Fruit fly (Drosophila melanogaster) whole organism, embryonic: ENCODE measurements around the gene CG2124.

Experiments
- Adf1 ChIP-seq: fragments of 200-800 bp; sonication (Bioruptor generic); IDR thresholded peaks from 2 replicates; pipeline ENCODE4 v1.3.6; 2022; ENCODE audit warnings: missing biosample characterization, missing genetic modification characterization
- Aef1 ChIP-seq: fragments of 200-800 bp; sonication (Bioruptor generic); IDR thresholded peaks from 3 replicates; pipeline ENCODE4 v1.3.6; 2022; ENCODE audit warnings: missing biosample characterization, missing genetic modification characterization
- Atf-2 ChIP-seq: fragments of 200-800 bp; sonication (Bioruptor generic); optimal IDR thresholded peaks from 2 replicates; lab custom pipeline; 2016; ENCODE audit warnings: missing biosample characterization, missing genetic modification characterization
- Bdp1 ChIP-seq: fragments of 200-800 bp; sonication (Bioruptor generic); optimal IDR thresholded peaks from 3 replicates; lab custom pipeline; 2016; ENCODE audit warnings: missing biosample characterization, missing genetic modification characterization
- CG11085 ChIP-seq: fragments of 200-800 bp; sonication (Bioruptor generic); IDR thresholded peaks from 2 replicates; pipeline ENCODE4 v1.3.6; 2022; ENCODE audit warnings: missing biosample characterization, missing genetic modification characterization
- CG11456 ChIP-seq: fragments of 200-800 bp; sonication (Bioruptor generic); IDR thresholded peaks from 3 replicates; pipeline ENCODE4 v1.3.6; 2022; ENCODE audit warnings: missing biosample characterization, missing genetic modification characterization
- CG1233 ChIP-seq: fragments of 200-800 bp; sonication (Bioruptor generic); optimal IDR thresholded peaks from 4 replicates; lab custom pipeline; 2018; ENCODE audit warnings: missing biosample characterization, mild to moderate bottlenecking, missing genetic modification characterization
- CG13123 ChIP-seq: fragments of 200-800 bp; sonication (Bioruptor generic); optimal IDR thresholded peaks from 2 replicates; lab custom pipeline; 2016; ENCODE audit warnings: missing biosample characterization, missing genetic modification characterization
- CG14050 ChIP-seq: fragments of 200-800 bp; sonication (Bioruptor generic); IDR thresholded peaks from 3 replicates; pipeline ENCODE4 v1.3.6; 2022; ENCODE audit warnings: missing biosample characterization, missing genetic modification characterization
- CG15011 ChIP-seq: fragments of 200-800 bp; sonication (Bioruptor generic); optimal IDR thresholded peaks from 3 replicates; lab custom pipeline; 2018; ENCODE audit warnings: missing biosample characterization, mild to moderate bottlenecking, missing genetic modification characterization
- CG1602 ChIP-seq: fragments of 200-800 bp; sonication (Bioruptor generic); optimal IDR thresholded peaks from 3 replicates; lab custom pipeline; 2016; ENCODE audit warnings: missing biosample characterization, missing genetic modification characterization
- CG17612 ChIP-seq: fragments of 200-800 bp; sonication (Bioruptor generic); IDR thresholded peaks from 2 replicates; pipeline ENCODE4 v1.3.6; 2022; ENCODE audit warnings: missing biosample characterization, missing genetic modification characterization
- CG2199 ChIP-seq: fragments of 200-800 bp; sonication (Bioruptor generic); IDR thresholded peaks from 3 replicates; pipeline ENCODE4 v1.3.6; 2022; ENCODE audit warnings: missing biosample characterization, missing genetic modification characterization
- CG2678 ChIP-seq: fragments of 200-800 bp; sonication (Bioruptor generic); optimal IDR thresholded peaks from 3 replicates; lab custom pipeline; 2019; ENCODE audit warnings: missing biosample characterization, mild to moderate bottlenecking, missing genetic modification characterization, moderate library complexity
- CG4282 ChIP-seq: fragments of 200-800 bp; sonication (Bioruptor generic); optimal IDR thresholded peaks from 2 replicates; lab custom pipeline; 2016; ENCODE audit warnings: missing biosample characterization, missing genetic modification characterization
- CG4854 ChIP-seq: fragments of 200-800 bp; sonication (Bioruptor generic); optimal IDR thresholded peaks from 2 replicates; lab custom pipeline; 2016; ENCODE audit warnings: missing biosample characterization, missing genetic modification characterization, inconsistent platforms
- CG7372 ChIP-seq: fragments of 200-800 bp; sonication (Bioruptor generic); IDR thresholded peaks from 2 replicates; pipeline ENCODE4 v1.3.6; 2022; ENCODE audit warnings: missing biosample characterization, missing genetic modification characterization
- CG9797 ChIP-seq: fragments of 200-800 bp; sonication (Bioruptor generic); optimal IDR thresholded peaks from 3 replicates; lab custom pipeline; 2018; ENCODE audit warnings: missing biosample characterization, mild to moderate bottlenecking, missing genetic modification characterization
- Dek ChIP-seq: fragments of 200-800 bp; sonication (Bioruptor generic); optimal IDR thresholded peaks from 3 replicates; lab custom pipeline; 2019; ENCODE audit warnings: missing biosample characterization, mild to moderate bottlenecking, missing genetic modification characterization, moderate library complexity
- Dp ChIP-seq: fragments of 200-800 bp; sonication (Bioruptor generic); optimal IDR thresholded peaks from 2 replicates; lab custom pipeline; 2018; ENCODE audit warnings: missing biosample characterization, mild to moderate bottlenecking, missing genetic modification characterization, moderate library complexity
- E2f2 ChIP-seq: fragments of 200-800 bp; sonication (Bioruptor generic); IDR thresholded peaks from 2 replicates; pipeline ENCODE4 v1.3.6; 2022; ENCODE audit warnings: missing biosample characterization, missing genetic modification characterization
- Elba2 ChIP-seq: fragments of 200-800 bp; sonication (Bioruptor generic); optimal IDR thresholded peaks from 3 replicates; lab custom pipeline; 2016; ENCODE audit warnings: missing biosample characterization, missing genetic modification characterization
- GATAe ChIP-seq: fragments of 200-800 bp; sonication (Bioruptor generic); conservative IDR thresholded peaks from 2 replicates; pipeline ENCODE4 v1.3.6; 2022; ENCODE audit warnings: missing biosample characterization, missing genetic modification characterization
- H2.0 ChIP-seq: fragments of 200-800 bp; sonication (Bioruptor generic); IDR thresholded peaks from 2 replicates; pipeline ENCODE4 v1.3.6; 2022; ENCODE audit warnings: missing biosample characterization, missing genetic modification characterization
- MESR4 ChIP-seq: fragments of 200-800 bp; sonication (Bioruptor generic); optimal IDR thresholded peaks from 2 replicates; lab custom pipeline; 2018; ENCODE audit warnings: missing biosample characterization, mild to moderate bottlenecking, missing genetic modification characterization, moderate library complexity
- NfI ChIP-seq: fragments of 200-800 bp; sonication (Bioruptor generic); optimal IDR thresholded peaks from 3 replicates; lab custom pipeline; 2018; ENCODE audit warnings: missing biosample characterization, mild to moderate bottlenecking, missing genetic modification characterization, moderate library complexity
- Oli ChIP-seq: fragments of 200-800 bp; sonication (Bioruptor generic); optimal IDR thresholded peaks from 2 replicates; lab custom pipeline; 2018; ENCODE audit warnings: missing biosample characterization, mild to moderate bottlenecking, missing genetic modification characterization, moderate library complexity
- Rx ChIP-seq: fragments of 200-800 bp; sonication (Bioruptor generic); IDR thresholded peaks from 2 replicates; pipeline ENCODE4 v1.3.6; 2022; ENCODE audit warnings: missing biosample characterization, missing genetic modification characterization
- Scr ChIP-seq: fragments of 200-800 bp; sonication (Bioruptor generic); IDR thresholded peaks from 2 replicates; pipeline ENCODE4 v1.3.6; 2022; ENCODE audit warnings: missing biosample characterization, missing genetic modification characterization; ENCODE audit not compliant: partially characterized antibody
- Xbp1 ChIP-seq: fragments of 200-800 bp; sonication (Bioruptor generic); optimal IDR thresholded peaks from 3 replicates; lab custom pipeline; 2016; ENCODE audit warnings: missing biosample characterization, mild to moderate bottlenecking, missing genetic modification characterization
- aop ChIP-seq: fragments of 200-800 bp; sonication (Bioruptor generic); IDR thresholded peaks from 2 replicates; pipeline ENCODE4 v1.3.6; 2022; ENCODE audit warnings: missing biosample characterization, missing genetic modification characterization
- bigmax ChIP-seq: fragments of 200-800 bp; sonication (Bioruptor generic); optimal IDR thresholded peaks from 2 replicates; lab custom pipeline; 2018; ENCODE audit warnings: missing biosample characterization, mild to moderate bottlenecking, missing genetic modification characterization
- crp ChIP-seq, 2 experiments: fragments of 200-800 bp; sonication (Bioruptor generic); optimal IDR thresholded peaks; 2 replicates in 1 of 2; 3 replicates in 1 of 2; lab custom pipeline; 2017; ENCODE audit warnings: missing biosample characterization in 2 of 2, missing genetic modification characterization in 2 of 2, mild to moderate bottlenecking in 1 of 2, moderate library complexity in 1 of 2
- en ChIP-seq: fragments of 200-800 bp; sonication (Bioruptor generic); optimal IDR thresholded peaks from 2 replicates; lab custom pipeline; 2016; ENCODE audit warnings: missing biosample characterization, missing genetic modification characterization
- gcm ChIP-seq: fragments of 200-800 bp; sonication (Bioruptor generic); optimal IDR thresholded peaks from 2 replicates; lab custom pipeline; 2019; ENCODE audit warnings: missing biosample characterization, mild to moderate bottlenecking, missing genetic modification characterization, moderate library complexity
- hkb ChIP-seq, 2 experiments: fragments of 200-800 bp in 1 of 2; fragments of >200 bp in 1 of 2; sonication (Bioruptor generic) in 1 of 2; IDR thresholded peaks in 1 of 2; optimal IDR thresholded peaks in 1 of 2; 2 replicates each; pipeline versions ENCODE4 v1.3.6 to Lab custom; 2017 to 2022; ENCODE audit warnings: missing biosample characterization in 1 of 2, missing genetic modification characterization in 1 of 2
- kah ChIP-seq: fragments of 200-800 bp; sonication (Bioruptor generic); optimal IDR thresholded peaks from 2 replicates; lab custom pipeline; 2018; ENCODE audit warnings: missing biosample characterization, mild to moderate bottlenecking, missing genetic modification characterization
- ken ChIP-seq: fragments of 200-800 bp; sonication (Bioruptor generic); IDR thresholded peaks from 3 replicates; pipeline ENCODE4 v1.3.6; 2022; ENCODE audit warnings: missing biosample characterization, missing genetic modification characterization
- lola ChIP-seq, 3 experiments: fragments of >200 bp in 2 of 3; fragments of 200-800 bp in 1 of 3; sonication (Bioruptor generic) in 1 of 3; optimal IDR thresholded peaks; 2 replicates each; lab custom pipeline; 2017 to 2019; ENCODE audit warnings: missing biosample characterization in 3 of 3, missing genetic modification characterization in 3 of 3, mild to moderate bottlenecking in 1 of 3, moderate library complexity in 1 of 3
- mam ChIP-seq: fragments of 200-800 bp; sonication (Bioruptor generic); optimal IDR thresholded peaks from 3 replicates; lab custom pipeline; 2016; ENCODE audit warnings: missing biosample characterization, missing genetic modification characterization
- nom ChIP-seq: fragments of 200-800 bp; sonication (Bioruptor generic); optimal IDR thresholded peaks from 2 replicates; lab custom pipeline; 2017; ENCODE audit warnings: missing biosample characterization, missing genetic modification characterization, mild to moderate bottlenecking, moderate library complexity, missing genetic modification reagents
- oc ChIP-seq: fragments of 200-800 bp; sonication (Bioruptor generic); optimal IDR thresholded peaks from 2 replicates; lab custom pipeline; 2018; ENCODE audit warnings: missing biosample characterization, mild to moderate bottlenecking, missing genetic modification characterization, moderate library complexity
- pita ChIP-seq: fragments of 200-800 bp; sonication (Bioruptor generic); optimal IDR thresholded peaks from 2 replicates; lab custom pipeline; 2017; ENCODE audit warnings: missing biosample characterization, mild to moderate bottlenecking, missing genetic modification characterization
- repo ChIP-seq: fragments of 200-800 bp; sonication (Bioruptor generic); optimal IDR thresholded peaks from 2 replicates; lab custom pipeline; 2016; ENCODE audit warnings: missing biosample characterization, missing genetic modification characterization
- rib ChIP-seq: fragments of 200-800 bp; sonication (Bioruptor generic); IDR thresholded peaks from 2 replicates; pipeline ENCODE4 v1.3.6; 2022; ENCODE audit warnings: missing biosample characterization, missing genetic modification characterization
- sim ChIP-seq: fragments of 200-800 bp; sonication (Bioruptor generic); IDR thresholded peaks from 2 replicates; pipeline ENCODE4 v1.3.6; 2022; ENCODE audit warnings: missing biosample characterization, missing genetic modification characterization
- slou ChIP-seq: fragments of 200-800 bp; sonication (Bioruptor generic); optimal IDR thresholded peaks from 3 replicates; lab custom pipeline; 2016; ENCODE audit warnings: missing biosample characterization, missing genetic modification characterization
- tio ChIP-seq: fragments of 200-800 bp; sonication (Bioruptor generic); optimal IDR thresholded peaks from 2 replicates; lab custom pipeline; 2017; ENCODE audit warnings: missing biosample characterization, missing genetic modification characterization, inconsistent platforms
- twi ChIP-seq: fragments of 200-800 bp; optimal IDR thresholded peaks from 2 replicates; lab custom pipeline; 2019; ENCODE audit warnings: missing biosample characterization, mild to moderate bottlenecking, missing genetic modification characterization, moderate library complexity
- unpg ChIP-seq: fragments of 200-800 bp; sonication (Bioruptor generic); optimal IDR thresholded peaks from 3 replicates; lab custom pipeline; 2018; ENCODE audit warnings: missing biosample characterization, mild to moderate bottlenecking, missing genetic modification characterization, moderate library complexity
- zf30C ChIP-seq: fragments of 200-800 bp; sonication (Bioruptor generic); optimal IDR thresholded peaks from 3 replicates; lab custom pipeline; 2018; ENCODE audit warnings: missing biosample characterization, mild to moderate bottlenecking, missing genetic modification characterization

The CG2124 gene

dm6 chrX:10573554-10573953, 22.4 kb upstream of the CG2124 start (continued):
- no peak for TF ChIP-seq kah (GFP tag; lab: Kevin White, UChicago)
- TF ChIP-seq zf30C (GFP tag; lab: Kevin White, UChicago): no peak
- peak; percentile 34; the same call in 1 of the 2 replicates for TF ChIP-seq E2f2
- no peak for TF ChIP-seq lola (GFP tag; optimal IDR thresholded peaks at IDR 0.05; lab: Kevin White, UChicago)
- no peak for TF ChIP-seq CG17612 (GFP tag; lab: Robert Waterston, UW)
- no peak for TF ChIP-seq nom
- peak; percentile 47 for TF ChIP-seq H2.0 (GFP tag; lab: Robert Waterston, UW)
- no peak for TF ChIP-seq aop (GFP tag; lab: Robert Waterston, UW)
- no peak for TF ChIP-seq CG4854 (GFP tag; lab: Kevin White, UChicago)
- TF ChIP-seq rib (GFP tag; lab: Robert Waterston, UW): no peak
- TF ChIP-seq CG13123 (GFP tag; lab: Kevin White, UChicago): no peak
- TF ChIP-seq sim (GFP tag; lab: Robert Waterston, UW): no peak
- TF ChIP-seq CG11085: peak; percentile 35; the same call in 1 of the 2 replicates
- TF ChIP-seq Xbp1 (GFP tag; lab: Kevin White, UChicago): peak; percentile 32
- no peak for TF ChIP-seq en (GFP tag; lab: Kevin White, UChicago)
- no peak for TF ChIP-seq CG15011 (GFP tag; lab: Kevin White, UChicago)
- TF ChIP-seq Aef1 (GFP tag; lab: Robert Waterston, UW): peak; percentile 36; the same call in 1 of the 3 replicates
- no peak for TF ChIP-seq Dp (GFP tag; lab: Kevin White, UChicago)
- 0 out of 2 replicates have a peak, but pooled peaks have one; percentile 4 for TF ChIP-seq Rx
- TF ChIP-seq CG4282: no peak
- no peak for TF ChIP-seq slou (GFP tag; lab: Kevin White, UChicago)
- TF ChIP-seq bigmax: no peak
- TF ChIP-seq CG7372 (GFP tag; lab: Robert Waterston, UW): no peak
- no peak for TF ChIP-seq hkb (optimal IDR thresholded peaks at IDR 0.05; lab: Kevin White, UChicago)
- TF ChIP-seq hkb (GFP tag; IDR thresholded peaks at IDR 0.05; lab: Robert Waterston, UW): peak; percentile 82
- TF ChIP-seq oc (tag; lab: Kevin White, UChicago): peak; percentile 33
- peak; percentile 7 for TF ChIP-seq tio (GFP tag; lab: Kevin White, UChicago)
- TF ChIP-seq Adf1 (GFP tag; lab: Robert Waterston, UW): no peak; the same call in 1 of the 2 replicates
- peak; percentile 23 for TF ChIP-seq gcm (GFP tag; lab: Kevin White, UChicago)
- TF ChIP-seq mam (GFP tag; lab: Kevin White, UChicago): no peak
- TF ChIP-seq NfI (GFP tag; lab: Kevin White, UChicago): peak; percentile 65
- peak; percentile 69 for TF ChIP-seq unpg
- TF ChIP-seq Atf-2 (GFP tag; lab: Kevin White, UChicago): no peak
- no peak for TF ChIP-seq GATAe (GFP tag; lab: Robert Waterston, UW)
- no peak for TF ChIP-seq pita
- TF ChIP-seq Scr: no peak
- no peak for TF ChIP-seq CG2199 (GFP tag; lab: Robert Waterston, UW)
- peak; percentile 25 for TF ChIP-seq Dek (tag; lab: Kevin White, UChicago)
- no peak for TF ChIP-seq repo
- no peak for TF ChIP-seq MESR4
- TF ChIP-seq CG1233: no peak
- no peak for TF ChIP-seq twi (tag; lab: Kevin White, UChicago)
- no peak for TF ChIP-seq ken
- peak; percentile 70 for TF ChIP-seq Oli (tag; lab: Kevin White, UChicago)
- peak; percentile 57; the same call in 2 of the 3 replicates for TF ChIP-seq CG11456 (GFP tag; lab: Robert Waterston, UW)
- TF ChIP-seq Bdp1 (GFP tag; lab: Kevin White, UChicago): no peak
- no peak for TF ChIP-seq crp (GFP tag; optimal IDR thresholded peaks at IDR 0.05; lab: Kevin White, UChicago)
- no peak for TF ChIP-seq Elba2 (GFP tag; lab: Kevin White, UChicago)
- TF ChIP-seq CG1602: peak; percentile 17
- no peak for TF ChIP-seq CG9797 (GFP tag; lab: Kevin White, UChicago)
- TF ChIP-seq CG2678 (tag; lab: Kevin White, UChicago): peak; percentile 71
- 0 out of 3 replicates have a peak, but pooled peaks have one; percentile 28 for TF ChIP-seq CG14050 (GFP tag; lab: Robert Waterston, UW)
